Fruit fly (Drosophila melanogaster): Measurements from ENCODE around the gene Krn.

The Krn gene

dm6 chr3L:17653701-17654667 lies at the start of gene Krn, which contains the start of the genes Ndfip and CG7484 (continued):
- TF ChIP-seq CG11456 (GFP tag; IDR thresholded peaks at IDR 0.05) (peak; percentile 84), en (GFP tag; optimal IDR thresholded peaks at IDR 0.05) (peak; percentile 29), CG8924 (tag; optimal IDR thresholded peaks at IDR 0.05) (peak; percentile 94), sens (GFP tag) (peak; percentile 95), Ada2b (GFP tag; IDR thresholded peaks at IDR 0.05) (peak; percentile 85), CG12659 (GFP tag; optimal IDR thresholded peaks at IDR 0.05) (peak; percentile 96), CG33557 (GFP tag; optimal IDR thresholded peaks at IDR 0.05) (peak; percentile 86), CG8359 (GFP tag; optimal IDR thresholded peaks at IDR 0.05; ENCODE audit: borderline replicate concordance) (no peak), sr (GFP tag; IDR thresholded peaks at IDR 0.05) (0 out of 3 replicates have a peak, but pooled peaks have one; percentile 5), CG14667 (GFP tag; IDR thresholded peaks at IDR 0.05) (peak; percentile 76), CG10267 (tag; optimal IDR thresholded peaks at IDR 0.05) (peak; percentile 88), CG13424 (tag; optimal IDR thresholded peaks at IDR 0.05) (peak; percentile 95), Hmx (GFP tag; optimal IDR thresholded peaks at IDR 0.05) (peak; percentile 31), Hsf (GFP tag; optimal IDR thresholded peaks at IDR 0.05) (peak; percentile 90), CG16813 (GFP tag; IDR thresholded peaks at IDR 0.05; ENCODE audit: partially characterized antibody) (peak; percentile 97), CG17912 (GFP tag; optimal IDR thresholded peaks at IDR 0.05) (peak; percentile 49), her (GFP tag; optimal IDR thresholded peaks at IDR 0.05) (peak; percentile 60), peb (GFP tag; IDR thresholded peaks at IDR 0.05) (0 out of 2 replicates have a peak, but pooled peaks have one; percentile 41), Nf-YC (tag; optimal IDR thresholded peaks at IDR 0.05) (peak; percentile 86), Atf6 (GFP tag; IDR thresholded peaks at IDR 0.05) (peak; percentile 81), D19A (tag; optimal IDR thresholded peaks at IDR 0.05) (peak; percentile 82), gfzf (GFP tag; optimal IDR thresholded peaks at IDR 0.05) (no peak), nau (GFP tag; optimal IDR thresholded peaks at IDR 0.05) (peak; percentile 11), CG18476 (GFP tag; optimal IDR thresholded peaks at IDR 0.05) (peak; percentile 82), CG7786 (GFP tag; optimal IDR thresholded peaks at IDR 0.05) (peak; percentile 68), CG17612 (GFP tag; IDR thresholded peaks at IDR 0.05) (0 out of 2 replicates have a peak, but pooled peaks have one; percentile 62), tap (tag; optimal IDR thresholded peaks at IDR 0.05) (peak; percentile 64), zfh1 (GFP tag; IDR thresholded peaks at IDR 0.05) (peak; percentile 81), CG10274 (GFP tag; optimal IDR thresholded peaks at IDR 0.05) (peak; percentile 39), Sox102F (GFP tag; optimal IDR thresholded peaks at IDR 0.05) (peak; percentile 88), CG8388 (GFP tag; optimal IDR thresholded peaks at IDR 0.05) (peak; percentile 80), CG8089 (GFP tag; optimal IDR thresholded peaks at IDR 0.05) (peak; percentile 52), HLH3B (GFP tag; IDR thresholded peaks at IDR 0.05) (peak; percentile 76), CG12071 (GFP tag; optimal IDR thresholded peaks at IDR 0.05) (no peak), Oaz (GFP tag; IDR thresholded peaks at IDR 0.05) (peak; percentile 61), D (optimal IDR thresholded peaks at IDR 0.05) (no peak), D (GFP tag; optimal IDR thresholded peaks at IDR 0.05) (peak; percentile 65), CG12391 (tag; optimal IDR thresholded peaks at IDR 0.05) (peak; percentile 96), CG4404 (GFP tag; IDR thresholded peaks at IDR 0.05) (peak; percentile 89), prd (optimal IDR thresholded peaks at IDR 0.05) (no peak), prd (GFP tag; IDR thresholded peaks at IDR 0.05) (peak; percentile 88), CG3065 (GFP tag; optimal IDR thresholded peaks at IDR 0.05) (peak; percentile 72), CG15011 (GFP tag; optimal IDR thresholded peaks at IDR 0.05) (peak; percentile 75), Abd-B (GFP tag; optimal IDR thresholded peaks at IDR 0.05) (peak; percentile 93), unpg (GFP tag; optimal IDR thresholded peaks at IDR 0.05) (peak; percentile 86), Taf1 (GFP tag; IDR thresholded peaks at IDR 0.05) (peak; percentile 80), CG34422 (GFP tag; IDR thresholded peaks at IDR 0.05) (peak; percentile 86), gce (GFP tag; IDR thresholded peaks at IDR 0.05) (no peak), CG17186 (GFP tag; optimal IDR thresholded peaks at IDR 0.05) (peak; percentile 68)

Measured in whole organism, embryonic.